Worm (Caenorhabditis elegans) whole organism, late embryonic: ENCODE results near the gene Y38F1A.8.

Experiments
- ceh-9 ChIP-seq: sonication (generic microtip); optimal IDR thresholded peaks from 2 replicates; lab custom pipeline; 2016; ENCODE audit warnings: mild to moderate bottlenecking, missing genetic modification characterization, inconsistent platforms, missing compliant biosample characterization
- fkh-10 ChIP-seq: fragments of 150-350 bp; optimal IDR thresholded peaks from 2 replicates; lab custom pipeline; 2014; ENCODE audit warnings: missing biosample characterization, missing genetic modification reagents, missing genetic modification characterization
- fkh-6 ChIP-seq: sonication (generic microtip); optimal IDR thresholded peaks from 2 replicates; lab custom pipeline; 2016; ENCODE audit warnings: missing genetic modification characterization, missing compliant biosample characterization
- gmeb-2 ChIP-seq: sonication (generic microtip); optimal IDR thresholded peaks from 2 replicates; lab custom pipeline; 2016; ENCODE audit warnings: missing genetic modification characterization, inconsistent platforms, missing compliant biosample characterization
- madf-2 ChIP-seq: sonication (generic microtip); optimal IDR thresholded peaks from 2 replicates; lab custom pipeline; 2017; ENCODE audit warnings: missing genetic modification characterization, missing compliant biosample characterization
- nfya-1 ChIP-seq: sonication (generic microtip); optimal IDR thresholded peaks from 2 replicates; lab custom pipeline; 2017; ENCODE audit warnings: missing genetic modification characterization, mild to moderate bottlenecking, missing compliant biosample characterization, antibody characterized with exemption, moderate library complexity
- odd-2 ChIP-seq: sonication (generic microtip); optimal IDR thresholded peaks from 2 replicates; lab custom pipeline; 2017; ENCODE audit warnings: antibody characterized with exemption, mild to moderate bottlenecking, missing genetic modification characterization, missing compliant biosample characterization
- tbx-2 ChIP-seq: sonication (generic microtip); optimal IDR thresholded peaks from 2 replicates; lab custom pipeline; 2016; ENCODE audit warnings: missing genetic modification characterization, missing compliant biosample characterization

ce11 chrII:12981980-12982575 is 18.6 kb downstream of the Y38F1A.8 start:
- TF ChIP-seq fkh-10 (GFP tag; lab: Kevin White, UChicago) (no peak), nfya-1 (no peak), gmeb-2 (tag; lab: Kevin White, UChicago) (no peak), madf-2 (no peak), ceh-9 (tag; lab: Kevin White, UChicago) (no peak), tbx-2 (tag; lab: Kevin White, UChicago) (no peak), fkh-6 (tag; lab: Kevin White, UChicago) (no peak), odd-2 (no peak)
